Worm (Caenorhabditis elegans) whole organism, mixed stage, embryonic: Measurements from ENCODE around the gene vglu-2.

Source experiments
- ceh-43 ChIP-seq: fragments of 200-800 bp; sonication (Bioruptor generic); optimal IDR thresholded peaks from 2 replicates; lab custom pipeline; 2018; ENCODE audit warnings: mild to moderate bottlenecking, missing genetic modification characterization, moderate library complexity, missing compliant biosample characterization
- nhr-28 ChIP-seq: fragments of 150-350 bp; optimal IDR thresholded peaks from 2 replicates; lab custom pipeline; 2014; ENCODE audit warnings: missing biosample characterization, missing genetic modification characterization
- snpc-4 ChIP-seq: fragments of 150-350 bp; optimal IDR thresholded peaks from 2 replicates; lab custom pipeline; 2014; ENCODE audit warnings: missing biosample characterization, missing genetic modification characterization

DNA sequence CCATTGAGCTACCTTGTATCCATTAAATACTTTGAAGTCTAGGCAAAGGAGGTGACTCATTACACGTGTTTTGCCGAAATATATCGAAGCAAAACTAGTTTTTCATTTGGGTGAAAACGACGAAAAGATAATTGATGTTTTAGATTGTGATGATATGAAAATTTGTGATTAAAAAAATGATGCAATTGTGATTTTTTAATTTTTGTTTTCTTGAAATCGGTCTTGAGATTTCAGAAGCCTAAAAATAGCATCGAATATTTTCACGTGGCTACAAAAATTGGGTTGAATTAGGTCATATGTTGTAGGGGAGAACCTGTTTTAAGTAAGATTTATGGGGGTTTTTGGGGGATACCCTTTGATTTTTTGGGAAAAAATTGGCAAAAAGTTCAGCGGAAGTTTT lies 4.4 kb upstream of the vglu-2 start:
- no peak for TF ChIP-seq nhr-28 (tag; lab: Kevin White, UChicago)
- no peak for TF ChIP-seq ceh-43 (GFP tag; lab: Kevin White, UChicago)
- no peak for TF ChIP-seq snpc-4 (tag; lab: Kevin White, UChicago)
